Worm (Caenorhabditis elegans) whole organism, early embryonic: Measurements from ENCODE around the gene mlc-6.

Experiments used
- B0310.2 ChIP-seq: sonication (generic microtip); optimal IDR thresholded peaks from 2 replicates; lab custom pipeline; 2016; ENCODE audit warnings: mild to moderate bottlenecking, missing genetic modification characterization, missing compliant biosample characterization
- F13C5.2 ChIP-seq: sonication (generic microtip); optimal IDR thresholded peaks from 2 replicates; lab custom pipeline; 2017; ENCODE audit warnings: mild to moderate bottlenecking, missing genetic modification characterization, inconsistent platforms, missing compliant biosample characterization
- aly-1 ChIP-seq: sonication (generic microtip); optimal IDR thresholded peaks from 2 replicates; lab custom pipeline; 2016; ENCODE audit warnings: missing genetic modification characterization, missing compliant biosample characterization
- ama-1 ChIP-seq: fragments of 150-350 bp; optimal IDR thresholded peaks from 2 replicates; lab custom pipeline; 2014
- ceh-13 ChIP-seq: fragments of 200-800 bp; sonication (Bioruptor generic); optimal IDR thresholded peaks from 2 replicates; lab custom pipeline; 2018; ENCODE audit warnings: mild to moderate bottlenecking, missing genetic modification characterization, missing compliant biosample characterization
- ceh-36 ChIP-seq: sonication (generic microtip); optimal IDR thresholded peaks from 2 replicates; lab custom pipeline; 2016; ENCODE audit warnings: missing genetic modification characterization, inconsistent platforms, missing compliant biosample characterization
- ets-7 ChIP-seq: sonication (generic microtip); optimal IDR thresholded peaks from 2 replicates; lab custom pipeline; 2016; ENCODE audit warnings: missing genotype, missing genetic modification characterization, missing compliant biosample characterization
- flt-1 ChIP-seq: fragments of 200-800 bp; sonication (Bioruptor generic); IDR thresholded peaks from 2 replicates; pipeline ENCODE4 v1.3.6; 2022; ENCODE audit warnings: missing genetic modification characterization, missing compliant biosample characterization
- hmg-4 ChIP-seq: fragments of 200-800 bp; sonication (Bioruptor generic); optimal IDR thresholded peaks from 2 replicates; lab custom pipeline; 2018; ENCODE audit warnings: mild to moderate bottlenecking, missing genetic modification characterization, missing compliant biosample characterization
- hnd-1 ChIP-seq: sonication (generic microtip); optimal IDR thresholded peaks from 2 replicates; lab custom pipeline; 2016; ENCODE audit warnings: missing genetic modification characterization, missing compliant biosample characterization
- pes-1 ChIP-seq: fragments of 200-800 bp; sonication (Bioruptor generic); IDR thresholded peaks from 2 replicates; pipeline ENCODE4 v1.3.6; 2022; ENCODE audit warnings: missing genetic modification reagents, missing genetic modification characterization, missing compliant biosample characterization
- scrt-1 ChIP-seq: fragments of 200-800 bp; sonication (Bioruptor generic); IDR thresholded peaks from 2 replicates; pipeline ENCODE4 v1.3.6; 2022; ENCODE audit warnings: missing genetic modification characterization, missing compliant biosample characterization
- sea-1 ChIP-seq: fragments of 200-800 bp; sonication (Bioruptor generic); conservative IDR thresholded peaks from 2 replicates; pipeline ENCODE4 v1.3.6; 2022; ENCODE audit warnings: missing genetic modification characterization, missing compliant biosample characterization
- tbx-11 ChIP-seq: fragments of 200-800 bp; sonication (Bioruptor generic); IDR thresholded peaks from 2 replicates; pipeline ENCODE4 v1.3.6; 2022; ENCODE audit warnings: missing genetic modification characterization, missing compliant biosample characterization
- tbx-37 ChIP-seq: fragments of 200-800 bp; sonication (Bioruptor generic); conservative IDR thresholded peaks from 2 replicates; pipeline ENCODE4 v1.3.6; 2022; ENCODE audit warnings: missing genetic modification reagents, missing genetic modification characterization, missing compliant biosample characterization
- tra-4 ChIP-seq: sonication (generic microtip); optimal IDR thresholded peaks from 2 replicates; lab custom pipeline; 2017; ENCODE audit warnings: missing genetic modification characterization, missing compliant biosample characterization

Gene mlc-6

DNA sequence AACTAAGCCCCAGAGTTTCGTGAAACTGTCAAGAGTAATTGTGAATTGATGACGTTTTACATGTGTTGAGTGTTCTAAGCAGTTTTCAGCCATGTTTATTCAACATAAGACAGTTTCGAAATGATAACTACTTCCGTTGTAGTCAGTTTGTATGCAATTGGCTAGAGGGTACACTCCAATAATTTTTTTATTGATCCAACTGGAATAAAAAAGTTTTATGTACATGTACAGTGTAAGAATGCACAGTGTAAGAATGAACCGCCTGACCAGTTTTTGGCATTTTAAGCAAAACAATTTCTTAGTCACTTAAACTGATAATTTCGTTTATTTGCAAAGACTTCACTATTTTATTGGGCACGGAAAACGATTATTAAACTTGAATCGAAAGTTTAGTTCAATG lies 33.1 kb downstream of the mlc-6 start:
- TF ChIP-seq ceh-36 (tag; lab: Kevin White, UChicago) (no peak), tra-4 (tag; lab: Kevin White, UChicago) (no peak)

DNA sequence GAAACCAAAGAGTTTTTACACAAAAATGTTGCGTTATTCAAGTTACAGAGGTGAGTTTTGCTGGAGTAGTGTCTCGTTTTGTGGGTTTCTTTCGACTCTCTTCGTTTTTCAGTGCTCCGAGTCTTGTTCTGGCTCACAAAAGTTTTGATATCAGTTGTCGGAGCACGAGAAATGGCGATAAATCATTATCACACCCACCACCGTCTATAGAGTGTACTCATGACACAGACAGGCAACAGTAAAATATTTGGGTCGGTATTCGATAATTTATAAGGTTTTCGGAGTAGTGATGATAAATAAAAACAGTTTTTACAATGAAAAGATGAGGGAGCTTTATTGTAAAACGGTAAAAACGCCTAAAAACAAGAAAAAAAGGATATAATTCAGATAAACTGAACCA lies 38.5 kb downstream of the mlc-6 start, which contains the start of gene ceh-37:
Gene ceh-37, minus strand, starts transcription at position 59 of the 400 bp plus-strand sequence.
- TF ChIP-seq F13C5.2 (no peak), sea-1 (GFP tag; lab: Robert Waterston, UW) (no peak), hnd-1 (tag; lab: Kevin White, UChicago) (no peak), flt-1 (GFP tag; lab: Robert Waterston, UW) (no peak), tbx-37 (GFP tag; lab: Robert Waterston, UW) (no peak), tra-4 (tag; lab: Kevin White, UChicago) (no peak), pes-1 (GFP tag; lab: Robert Waterston, UW) (no peak), ets-7 (tag; lab: Kevin White, UChicago) (no peak), ceh-36 (tag; lab: Kevin White, UChicago) (no peak), B0310.2 (no peak), tbx-11 (GFP tag; lab: Robert Waterston, UW) (no peak), aly-1 (tag; lab: Kevin White, UChicago) (no peak), ama-1 (no peak), scrt-1 (GFP tag; lab: Robert Waterston, UW) (no peak), ceh-13 (no peak), hmg-4 (GFP tag; lab: Kevin White, UChicago) (no peak)

DNA sequence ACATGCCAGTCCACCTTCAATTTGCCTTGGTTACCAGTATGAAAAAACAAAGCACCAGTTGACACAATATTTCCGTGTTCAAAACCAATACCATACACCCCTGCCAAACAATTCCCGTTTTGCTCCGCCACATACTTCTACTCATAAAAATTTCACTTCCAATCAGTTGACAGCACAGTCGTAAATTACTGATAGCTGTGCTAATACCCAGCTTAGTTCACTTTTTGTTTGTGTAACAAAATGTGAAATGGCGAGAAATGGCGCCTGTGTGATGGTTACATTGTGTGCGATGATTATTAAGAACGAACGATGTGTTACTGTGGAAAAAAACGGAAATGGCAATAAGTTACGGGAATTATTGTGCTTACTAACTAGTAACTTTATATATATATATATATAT lies 40.1 kb downstream of the mlc-6 start:
- no peak for TF ChIP-seq ceh-13
- no peak for TF ChIP-seq F13C5.2
- no peak for TF ChIP-seq ets-7 (tag; lab: Kevin White, UChicago)
- TF ChIP-seq hmg-4 (GFP tag; lab: Kevin White, UChicago), result no peak
- TF ChIP-seq flt-1 (GFP tag; lab: Robert Waterston, UW), result no peak
- TF ChIP-seq sea-1 (GFP tag; lab: Robert Waterston, UW), result no peak
- no peak for TF ChIP-seq tbx-11 (GFP tag; lab: Robert Waterston, UW)
